Worm (Caenorhabditis elegans) whole organism, L1 larva: ENCODE data around the gene pcca-1.

ENCODE experiments used
- C04F5.9 ChIP-seq: sonication (generic microtip); optimal IDR thresholded peaks from 2 replicates; lab custom pipeline; 2016; ENCODE audit warnings: missing genetic modification characterization, missing compliant biosample characterization
- F16B12.6 ChIP-seq: fragments of 150-350 bp; optimal IDR thresholded peaks from 2 replicates; lab custom pipeline; 2014; ENCODE audit warnings: missing biosample characterization, missing genetic modification characterization
- alr-1 ChIP-seq: fragments of 200-800 bp; sonication (Bioruptor generic); optimal IDR thresholded peaks from 2 replicates; lab custom pipeline; 2018; ENCODE audit warnings: borderline replicate concordance, mild to moderate bottlenecking, missing genetic modification characterization, missing compliant biosample characterization
- ama-1 ChIP-seq: fragments of 150-350 bp; optimal IDR thresholded peaks from 2 replicates; lab custom pipeline; 2014
- blmp-1 ChIP-seq: fragments of 150-350 bp; optimal IDR thresholded peaks from 2 replicates; lab custom pipeline; 2014; ENCODE audit warnings: missing biosample characterization, missing genetic modification characterization
- ceh-82 ChIP-seq, 3 experiments: fragments of 150-350 bp in 1 of 3; sonication (generic microtip) in 2 of 3; optimal IDR thresholded peaks; 2 replicates each; lab custom pipeline; 2014 to 2017; ENCODE audit warnings: missing biosample characterization in 3 of 3, missing genetic modification characterization in 3 of 3
- ceh-88 ChIP-seq: fragments of 200-800 bp; sonication (Bioruptor generic); IDR thresholded peaks from 2 replicates; pipeline ENCODE4 v1.3.6; 2022; ENCODE audit warnings: missing genetic modification characterization, missing compliant biosample characterization
- ceh-90 ChIP-seq: sonication (generic microtip); optimal IDR thresholded peaks from 2 replicates; lab custom pipeline; 2016; ENCODE audit warnings: missing genetic modification characterization, missing compliant biosample characterization
- ces-1 ChIP-seq: fragments of 150-350 bp; optimal IDR thresholded peaks from 2 replicates; lab custom pipeline; 2014; ENCODE audit warnings: missing biosample characterization, missing genetic modification reagents, missing genetic modification characterization
- dpl-1 ChIP-seq, 3 experiments: fragments of 150-350 bp in 2 of 3; sonication (generic microtip) in 1 of 3; optimal IDR thresholded peaks; 2 replicates each; lab custom pipeline; 2014 to 2017; ENCODE audit warnings: missing biosample characterization in 3 of 3, missing genetic modification characterization in 3 of 3, missing genetic modification reagents in 3 of 3
- dsc-1 ChIP-seq: sonication (generic microtip); optimal IDR thresholded peaks from 2 replicates; lab custom pipeline; 2016; ENCODE audit warnings: mild to moderate bottlenecking, missing genetic modification characterization, missing compliant biosample characterization
- egl-13 ChIP-seq: sonication (generic microtip); optimal IDR thresholded peaks from 2 replicates; lab custom pipeline; 2016; ENCODE audit warnings: missing genotype, missing genetic modification reagents, missing genetic modification characterization, missing compliant biosample characterization
- egl-27 ChIP-seq, 2 experiments: fragments of 150-350 bp in 1 of 2; sonication (generic microtip); optimal IDR thresholded peaks; 3 replicates each; lab custom pipeline; 2017 to 2018; ENCODE audit warnings: missing biosample characterization in 2 of 2, missing genetic modification characterization in 2 of 2, missing genetic modification reagents in 2 of 2
- elt-2 ChIP-seq: sonication (generic microtip); optimal IDR thresholded peaks from 2 replicates; lab custom pipeline; 2016; ENCODE audit warnings: missing genetic modification characterization, mild to moderate bottlenecking, inconsistent platforms, missing compliant biosample characterization, missing genetic modification reagents
- fkh-4 ChIP-seq: sonication (generic microtip); optimal IDR thresholded peaks from 2 replicates; lab custom pipeline; 2016; ENCODE audit warnings: missing compliant biosample characterization, missing genetic modification characterization, borderline replicate concordance
- fkh-8 ChIP-seq: sonication (generic microtip); optimal IDR thresholded peaks from 2 replicates; lab custom pipeline; 2016; ENCODE audit warnings: mild to moderate bottlenecking, missing genetic modification characterization, missing compliant biosample characterization
- fos-1 ChIP-seq: fragments of 150-350 bp; optimal IDR thresholded peaks from 2 replicates; lab custom pipeline; 2014; ENCODE audit warnings: missing biosample characterization, missing genetic modification characterization
- grh-1 ChIP-seq: fragments of 200-800 bp; sonication (Bioruptor generic); IDR thresholded peaks from 2 replicates; pipeline ENCODE4 v1.3.6; 2022; ENCODE audit warnings: missing genetic modification reagents, missing genetic modification characterization, missing compliant biosample characterization
- isw-1 ChIP-seq: fragments of 200-800 bp; sonication (Bioruptor generic); IDR thresholded peaks from 2 replicates; pipeline ENCODE4 v1.3.6; 2022; ENCODE audit warnings: missing genetic modification characterization, missing compliant biosample characterization
- jun-1 ChIP-seq: fragments of 150-350 bp; optimal IDR thresholded peaks from 2 replicates; lab custom pipeline; 2014; ENCODE audit warnings: missing biosample characterization, missing genetic modification reagents, missing genetic modification characterization
- lin-13 ChIP-seq: fragments of 150-350 bp; optimal IDR thresholded peaks from 2 replicates; lab custom pipeline; 2014; ENCODE audit warnings: missing biosample characterization, missing genetic modification reagents, missing genetic modification characterization
- lin-14 ChIP-seq: fragments of 200-800 bp; sonication (Bioruptor generic); optimal IDR thresholded peaks from 2 replicates; lab custom pipeline; 2018; ENCODE audit warnings: mild to moderate bottlenecking, missing genetic modification characterization, moderate library complexity, missing compliant biosample characterization
- lin-15B ChIP-seq: fragments of 150-350 bp; sonication (generic microtip); optimal IDR thresholded peaks from 3 replicates; lab custom pipeline; 2014; ENCODE audit warnings: missing biosample characterization, missing genetic modification characterization
- lin-35 ChIP-seq, 2 experiments: fragments of 150-350 bp; optimal IDR thresholded peaks; 2 replicates each; lab custom pipeline; 2014; ENCODE audit warnings: missing biosample characterization in 2 of 2, missing genetic modification characterization in 2 of 2, missing genetic modification reagents in 2 of 2
- mef-2 ChIP-seq: fragments of 150-350 bp; optimal IDR thresholded peaks from 2 replicates; lab custom pipeline; 2014; ENCODE audit warnings: missing biosample characterization, missing genetic modification characterization
- mep-1 ChIP-seq: fragments of 150-350 bp; optimal IDR thresholded peaks from 2 replicates; lab custom pipeline; 2014; ENCODE audit warnings: missing biosample characterization, missing genetic modification characterization
- nhr-20 ChIP-seq: sonication (generic microtip); optimal IDR thresholded peaks from 2 replicates; lab custom pipeline; 2016; ENCODE audit warnings: mild to moderate bottlenecking, missing genetic modification characterization, missing compliant biosample characterization
- nhr-47 ChIP-seq: sonication (generic microtip); optimal IDR thresholded peaks from 2 replicates; lab custom pipeline; 2016; ENCODE audit warnings: mild to moderate bottlenecking, missing genetic modification characterization, moderate library complexity, missing compliant biosample characterization
- nhr-71 ChIP-seq: sonication (generic microtip); optimal IDR thresholded peaks from 2 replicates; lab custom pipeline; 2016; ENCODE audit warnings: mild to moderate bottlenecking, missing genetic modification characterization, moderate library complexity, missing compliant biosample characterization
- rnt-1 ChIP-seq: sonication (generic microtip); optimal IDR thresholded peaks from 2 replicates; lab custom pipeline; 2016; ENCODE audit warnings: mild to moderate bottlenecking, missing genetic modification characterization, moderate library complexity, missing compliant biosample characterization
- snu-23 ChIP-seq: sonication (generic microtip); optimal IDR thresholded peaks from 2 replicates; lab custom pipeline; 2016; ENCODE audit warnings: missing genetic modification characterization, missing compliant biosample characterization
- sox-4 ChIP-seq: sonication (generic microtip); optimal IDR thresholded peaks from 2 replicates; lab custom pipeline; 2016; ENCODE audit warnings: missing genetic modification characterization, missing compliant biosample characterization
- sptf-1 ChIP-seq: fragments of 150-350 bp; optimal IDR thresholded peaks from 2 replicates; lab custom pipeline; 2014; ENCODE audit warnings: missing biosample characterization, missing genetic modification characterization
- sup-37 ChIP-seq: fragments of 200-800 bp; sonication (Bioruptor generic); optimal IDR thresholded peaks from 2 replicates; lab custom pipeline; 2018; ENCODE audit warnings: mild to moderate bottlenecking, missing genetic modification characterization, missing compliant biosample characterization
- tbx-2 ChIP-seq: sonication (generic microtip); optimal IDR thresholded peaks from 2 replicates; lab custom pipeline; 2016; ENCODE audit warnings: missing genetic modification characterization, missing compliant biosample characterization
- unc-30 ChIP-seq: sonication (generic microtip); optimal IDR thresholded peaks from 2 replicates; lab custom pipeline; 2017; ENCODE audit warnings: missing biosample characterization, missing genetic modification characterization
- unc-98 ChIP-seq: fragments of 200-800 bp; sonication (Bioruptor generic); IDR thresholded peaks from 2 replicates; pipeline ENCODE4 v1.3.6; 2022; ENCODE audit warnings: missing genetic modification characterization, missing compliant biosample characterization
- xbp-1 ChIP-seq: sonication (generic microtip); optimal IDR thresholded peaks from 2 replicates; lab custom pipeline; 2016; ENCODE audit warnings: missing genetic modification characterization, missing compliant biosample characterization
- zag-1 ChIP-seq: fragments of 150-350 bp; optimal IDR thresholded peaks from 2 replicates; lab custom pipeline; 2014; ENCODE audit warnings: missing biosample characterization, missing genetic modification characterization
- ztf-11 ChIP-seq, 2 experiments: sonication (generic microtip); optimal IDR thresholded peaks; 2 replicates each; lab custom pipeline; 2016 to 2017; ENCODE audit warnings: missing genetic modification characterization in 2 of 2, missing biosample characterization in 1 of 2, missing compliant biosample characterization in 1 of 2

The pcca-1 gene

ce11 chrX:7653708-7654390 is 6.9 kb downstream of the pcca-1 start (continued):
- no peak for TF ChIP-seq xbp-1 (tag; lab: Kevin White, UChicago)
- TF ChIP-seq lin-15B (tag; lab: Kevin White, UChicago), result no peak
- TF ChIP-seq jun-1 (tag; lab: Kevin White, UChicago), result no peak
- peak in 1 of 3 experiments; percentile 25 for TF ChIP-seq ceh-82 (tag; optimal IDR thresholded peaks at IDR 0.05; lab: Kevin White, UChicago)
- no peak for TF ChIP-seq tbx-2 (tag; lab: Kevin White, UChicago)
- no peak for TF ChIP-seq ztf-11 (tag; optimal IDR thresholded peaks at IDR 0.05; lab: Kevin White, UChicago)
- no peak for TF ChIP-seq alr-1
- TF ChIP-seq F16B12.6 (tag; lab: Kevin White, UChicago), result no peak
- no peak for TF ChIP-seq snu-23 (GFP tag; lab: Kevin White, UChicago)
- no peak for TF ChIP-seq sup-37 (GFP tag; lab: Kevin White, UChicago)
- TF ChIP-seq ces-1 (GFP tag; lab: Kevin White, UChicago), result no peak
- TF ChIP-seq blmp-1 (tag; lab: Kevin White, UChicago), result no peak
- no peak for TF ChIP-seq egl-27 (tag; optimal IDR thresholded peaks at IDR 0.05; lab: Kevin White, UChicago)
- no peak for TF ChIP-seq lin-13 (GFP tag; lab: Kevin White, UChicago)
- TF ChIP-seq nhr-71 (tag; lab: Kevin White, UChicago), result peak; percentile 40
- TF ChIP-seq zag-1, result no peak
- TF ChIP-seq egl-13 (tag; lab: Kevin White, UChicago), result peak; percentile 25
- TF ChIP-seq ceh-88, result no peak
- no peak for TF ChIP-seq fkh-4
- TF ChIP-seq elt-2 (tag; lab: Kevin White, UChicago), result no peak
- no peak for TF ChIP-seq ama-1 (lab: Kevin White, UChicago)
- no peak for TF ChIP-seq dpl-1 (GFP tag; optimal IDR thresholded peaks at IDR 0.05; lab: Kevin White, UChicago)
- peak; percentile 74 for TF ChIP-seq lin-14 (GFP tag; lab: Kevin White, UChicago)
- no peak for TF ChIP-seq lin-35 (GFP tag; optimal IDR thresholded peaks at IDR 0.05; lab: Kevin White, UChicago)
- TF ChIP-seq nhr-20 (tag; lab: Kevin White, UChicago), result no peak
- TF ChIP-seq isw-1 (GFP tag; lab: Robert Waterston, UW), result no peak
- TF ChIP-seq mep-1 (tag; lab: Kevin White, UChicago), result no peak
- no peak for TF ChIP-seq ceh-90 (tag; lab: Kevin White, UChicago)
- TF ChIP-seq C04F5.9 (tag; lab: Kevin White, UChicago), result no peak
- no peak for TF ChIP-seq sox-4
- no peak for TF ChIP-seq grh-1
- TF ChIP-seq mef-2 (tag; lab: Kevin White, UChicago), result no peak
- TF ChIP-seq rnt-1 (tag; lab: Kevin White, UChicago), result no peak
- TF ChIP-seq fkh-8, result peak; percentile 20
- TF ChIP-seq nhr-47 (tag; lab: Kevin White, UChicago), result peak; percentile 21

ce11 chrX:7652308-7652707 is 8.5 kb downstream of the pcca-1 start:
- TF ChIP-seq unc-98 (GFP tag; lab: Robert Waterston, UW), result no peak
- no peak for TF ChIP-seq sptf-1 (tag; lab: Kevin White, UChicago)
- no peak for TF ChIP-seq ama-1 (lab: Kevin White, UChicago)
- TF ChIP-seq dsc-1 (tag; lab: Kevin White, UChicago), result no peak
- no peak for TF ChIP-seq lin-35 (GFP tag; optimal IDR thresholded peaks at IDR 0.05; lab: Kevin White, UChicago)
- TF ChIP-seq unc-30 (tag; lab: Kevin White, UChicago), result no peak
- no peak for TF ChIP-seq fos-1 (tag; lab: Kevin White, UChicago)
